Worm (Caenorhabditis elegans): ENCODE measurements around the gene F57B9.3.

Gene F57B9.3

DNA sequence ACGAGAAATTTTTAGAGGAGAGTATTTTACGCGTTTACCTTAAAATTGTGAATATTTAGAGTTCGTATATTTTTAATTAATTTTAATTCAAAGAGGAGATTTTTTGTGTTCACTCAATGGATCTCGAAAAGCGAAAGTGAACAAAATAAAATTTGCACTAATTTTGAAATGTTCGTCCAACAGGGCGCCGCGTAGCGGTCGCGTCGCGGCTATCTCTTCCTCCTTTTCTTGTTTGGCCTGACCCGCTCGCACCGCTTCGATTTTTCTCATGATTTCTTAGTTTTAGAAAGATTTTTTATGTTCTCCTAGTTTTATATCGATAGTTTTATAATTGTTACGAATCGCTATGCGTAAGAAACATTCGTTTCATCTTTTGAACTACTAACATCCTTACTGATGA lies 11.8 kb downstream of the F57B9.3 start:
- TF ChIP-seq F26F4.8 (GFP tag; conservative IDR thresholded peaks at IDR 0.05) (no peak), hlh-30 (tag; optimal IDR thresholded peaks at IDR 0.05; ENCODE audit: insufficient read depth) (peak; percentile 4), dpl-1 (GFP tag; optimal IDR thresholded peaks at IDR 0.05) (peak; percentile 31), lsy-2 (tag; optimal IDR thresholded peaks at IDR 0.05) (peak in 1 of 2 experiments; percentile 49), Y75B8A.6 (GFP tag; IDR thresholded peaks at IDR 0.05) (no peak)

DNA sequence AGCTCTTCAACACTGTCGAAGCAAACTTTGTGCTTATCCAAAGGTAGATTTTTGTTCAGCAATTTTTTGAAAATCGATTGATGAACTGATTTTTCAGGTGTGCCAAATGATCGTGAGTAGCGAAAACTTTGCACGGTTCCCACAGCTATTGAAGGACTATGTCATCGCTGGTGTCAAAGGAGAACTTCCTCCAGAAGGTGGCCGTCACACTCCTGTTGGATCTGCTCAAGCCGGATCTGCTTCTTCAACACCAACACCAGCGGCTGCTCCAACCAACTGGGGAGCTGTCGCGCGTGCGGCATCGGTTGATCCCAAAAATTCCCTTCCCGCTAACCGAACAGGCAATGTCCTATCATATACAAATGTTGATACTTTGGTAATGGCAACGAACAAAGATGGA lies 13.8 kb downstream of the F57B9.3 start:
- TF ChIP-seq unc-62 (GFP tag; optimal IDR thresholded peaks at IDR 0.05 in 1 of 2) = no peak
- no peak for TF ChIP-seq unc-62 (tag; optimal IDR thresholded peaks at IDR 0.05)
- no peak for TF ChIP-seq attf-4 (tag; optimal IDR thresholded peaks at IDR 0.05)
- TF ChIP-seq set-16 (GFP tag; IDR thresholded peaks at IDR 0.05) = peak; percentile 43; the same call in 1 of the 2 replicates
- TF ChIP-seq F26F4.8 (GFP tag; conservative IDR thresholded peaks at IDR 0.05) = no peak
- no peak for TF ChIP-seq nhr-77 (tag; optimal IDR thresholded peaks at IDR 0.05)
- TF ChIP-seq aha-1 (tag) = no peak
- no peak for TF ChIP-seq zfp-3 (GFP tag; conservative IDR thresholded peaks at IDR 0.05)

DNA sequence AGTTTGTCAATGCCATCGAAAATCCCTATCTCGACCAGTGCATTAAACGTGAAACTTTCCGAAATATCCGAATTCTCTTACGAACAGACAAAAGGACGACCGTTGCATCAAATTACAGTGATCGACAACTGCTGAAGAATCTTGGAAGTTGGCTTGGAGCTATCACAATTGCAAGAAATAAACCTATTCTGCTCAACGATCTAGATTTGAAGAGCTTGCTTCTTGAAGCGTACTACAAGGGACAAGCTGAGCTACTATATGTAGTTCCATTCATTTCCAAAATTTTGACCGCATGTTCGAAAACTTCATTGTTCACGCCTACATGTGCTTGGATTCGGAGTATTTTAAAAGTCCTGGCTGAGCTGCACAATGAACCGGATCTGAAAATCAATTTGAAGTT lies 14.4 kb downstream of the F57B9.3 start:
- TF ChIP-seq unc-62 (GFP tag; optimal IDR thresholded peaks at IDR 0.05 in 1 of 2) = peak in 1 of 2 experiments; percentile 85
- TF ChIP-seq unc-62 (tag; optimal IDR thresholded peaks at IDR 0.05) = no peak
- no peak for TF ChIP-seq unc-130 (GFP tag; optimal IDR thresholded peaks at IDR 0.05)
- TF ChIP-seq nhr-41 (GFP tag; IDR thresholded peaks at IDR 0.05) = no peak
- TF ChIP-seq aha-1 (tag) = peak; percentile 95
- no peak for TF ChIP-seq dmd-8 (GFP tag; IDR thresholded peaks at IDR 0.05)
- no peak for TF ChIP-seq ceh-82 (tag; optimal IDR thresholded peaks at IDR 0.05)
- TF ChIP-seq lin-13 (GFP tag; optimal IDR thresholded peaks at IDR 0.05) = no peak
- no peak for TF ChIP-seq Y105C5A.15 (GFP tag; IDR thresholded peaks at IDR 0.05)
- no peak for TF ChIP-seq lin-38 (GFP tag; IDR thresholded peaks at IDR 0.05)
- TF ChIP-seq jun-1 (tag; optimal IDR thresholded peaks at IDR 0.05) = no peak
- no peak for TF ChIP-seq zfp-2 (tag; optimal IDR thresholded peaks at IDR 0.05)
- no peak for TF ChIP-seq attf-4 (tag; optimal IDR thresholded peaks at IDR 0.05)
- no peak for TF ChIP-seq snpc-1.2 (GFP tag; IDR thresholded peaks at IDR 0.05)
- no peak for TF ChIP-seq tag-97 (GFP tag; IDR thresholded peaks at IDR 0.05)

DNA sequence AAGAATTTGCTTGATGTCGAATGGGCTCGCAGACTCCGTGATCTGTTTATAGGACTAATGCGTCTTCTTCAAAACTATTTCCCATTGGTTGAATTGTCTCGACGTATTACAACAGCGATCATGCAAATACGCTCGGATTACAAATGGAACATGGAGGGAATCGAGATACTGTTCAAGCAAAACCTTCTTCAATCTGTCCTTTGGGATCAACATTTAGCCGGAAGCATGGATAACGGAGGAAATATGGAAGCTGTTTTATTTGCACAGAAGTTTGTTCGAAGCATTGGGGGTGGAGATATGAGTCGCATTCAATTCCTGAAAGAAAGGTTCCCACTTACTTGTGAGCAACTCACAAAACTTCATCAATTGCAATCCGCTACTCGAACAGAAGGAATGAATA lies 16.1 kb downstream of the F57B9.3 start:
- peak in 1 of 2 experiments; percentile 95 for TF ChIP-seq unc-62 (GFP tag; optimal IDR thresholded peaks at IDR 0.05 in 1 of 2)
- no peak for TF ChIP-seq unc-62 (tag; optimal IDR thresholded peaks at IDR 0.05)
- no peak for TF ChIP-seq fos-1 (tag; optimal IDR thresholded peaks at IDR 0.05)

ce11 chrIII:6958674-6959241 lies 19.1 kb downstream of the F57B9.3 start:
- TF ChIP-seq Y75B8A.6 (GFP tag; IDR thresholded peaks at IDR 0.05) (0 out of 2 replicates have a peak, but pooled peaks have one; percentile 28), mxl-3 (GFP tag; optimal IDR thresholded peaks at IDR 0.05) (no peak), F26F4.8 (GFP tag; conservative IDR thresholded peaks at IDR 0.05) (no peak), vab-7 (GFP tag; IDR thresholded peaks at IDR 0.05) (no peak), dmd-8 (GFP tag; IDR thresholded peaks at IDR 0.05) (no peak), ztf-11 (tag; optimal IDR thresholded peaks at IDR 0.05) (no peak), rbr-2 (tag; optimal IDR thresholded peaks at IDR 0.05) (no peak), zip-11 (GFP tag; IDR thresholded peaks at IDR 0.05) (no peak), lsy-2 (tag; optimal IDR thresholded peaks at IDR 0.05) (peak in 1 of 2 experiments; percentile 1), php-3 (GFP tag; IDR thresholded peaks at IDR 0.05) (no peak), zfp-2 (tag; optimal IDR thresholded peaks at IDR 0.05) (no peak), egl-43 (GFP tag; IDR thresholded peaks at IDR 0.05) (no peak), nhr-102 (tag; optimal IDR thresholded peaks at IDR 0.05) (peak; percentile 31), nhr-41 (GFP tag; IDR thresholded peaks at IDR 0.05) (no peak), ama-1 (optimal IDR thresholded peaks at IDR 0.05) (peak; percentile 18), dpl-1 (GFP tag; optimal IDR thresholded peaks at IDR 0.05) (no peak), snpc-1.2 (GFP tag; IDR thresholded peaks at IDR 0.05) (no peak), aha-1 (tag) (peak; percentile 9), R02D3.7 (tag; optimal IDR thresholded peaks at IDR 0.05) (no peak), saeg-2 (GFP tag; IDR thresholded peaks at IDR 0.05) (no peak), T26A8.4 (GFP tag; IDR thresholded peaks at IDR 0.05) (0 out of 2 replicates have a peak, but pooled peaks have one; percentile 6), fkh-10 (GFP tag; optimal IDR thresholded peaks at IDR 0.05) (no peak), ceh-62 (tag; optimal IDR thresholded peaks at IDR 0.05) (no peak), mdt-29 (GFP tag; IDR thresholded peaks at IDR 0.05) (no peak), Y105C5A.15 (GFP tag; IDR thresholded peaks at IDR 0.05) (no peak), mdl-1 (tag; optimal IDR thresholded peaks at IDR 0.05) (no peak), spr-3 (GFP tag; optimal IDR thresholded peaks at IDR 0.05) (no peak), lin-38 (GFP tag; IDR thresholded peaks at IDR 0.05) (peak; percentile 44; the same call in 1 of the 2 replicates), daf-12 (tag; optimal IDR thresholded peaks at IDR 0.05) (no peak), ceh-82 (tag; optimal IDR thresholded peaks at IDR 0.05) (no peak)
